Worm (Caenorhabditis elegans) whole organism, young adult: Measurements from ENCODE around the gene glb-10.
A peak's percentile ranks its signal among the peaks of the same experiment; 100 is the strongest.

Experiments
- B0035.1 ChIP-seq: sonication (generic microtip); optimal IDR thresholded peaks from 2 replicates; lab custom pipeline; 2016; ENCODE audit warnings: missing genetic modification characterization, mild to moderate bottlenecking, missing compliant biosample characterization, missing genotype, missing genetic modification reagents
- D2030.7 ChIP-seq: fragments of 200-800 bp; sonication (Bioruptor generic); IDR thresholded peaks from 2 replicates; pipeline ENCODE4 v1.3.6; 2022; ENCODE audit warnings: missing genetic modification reagents, missing genetic modification characterization, missing compliant biosample characterization
- F10E7.11 ChIP-seq: sonication (generic microtip); optimal IDR thresholded peaks from 2 replicates; lab custom pipeline; 2017; ENCODE audit warnings: mild to moderate bottlenecking, missing genetic modification characterization, moderate library complexity, missing compliant biosample characterization
- F37B4.10 ChIP-seq: fragments of 200-800 bp; sonication (Bioruptor generic); IDR thresholded peaks from 2 replicates; pipeline ENCODE4 v1.3.6; 2022; ENCODE audit warnings: missing genetic modification characterization, missing compliant biosample characterization
- F39B2.1 ChIP-seq: fragments of 200-800 bp; sonication (Bioruptor generic); IDR thresholded peaks from 2 replicates; pipeline ENCODE4 v1.3.6; 2022; ENCODE audit warnings: missing genetic modification reagents, missing genetic modification characterization, missing compliant biosample characterization
- F52B5.7 ChIP-seq: sonication (generic microtip); optimal IDR thresholded peaks from 2 replicates; lab custom pipeline; 2016; ENCODE audit warnings: mild to moderate bottlenecking, missing genetic modification characterization, missing compliant biosample characterization
- K12H6.12 ChIP-seq: fragments of 200-800 bp; sonication (Bioruptor generic); optimal IDR thresholded peaks from 2 replicates; lab custom pipeline; 2018; ENCODE audit warnings: mild to moderate bottlenecking, missing genetic modification characterization, missing compliant biosample characterization
- Y56A3A.18 ChIP-seq: fragments of 200-800 bp; sonication (Bioruptor generic); IDR thresholded peaks from 2 replicates; pipeline ENCODE4 v1.3.6; 2022; ENCODE audit warnings: missing genetic modification reagents, missing genetic modification characterization, missing compliant biosample characterization
- Y67H2A.10 ChIP-seq: fragments of 200-800 bp; sonication (Bioruptor generic); conservative IDR thresholded peaks from 2 replicates; pipeline ENCODE4 v1.3.6; 2022; ENCODE audit warnings: missing genetic modification reagents, missing genetic modification characterization, missing compliant biosample characterization
- akir-1 ChIP-seq: fragments of 200-800 bp; sonication (Bioruptor generic); optimal IDR thresholded peaks from 2 replicates; lab custom pipeline; 2018; ENCODE audit warnings: mild to moderate bottlenecking, missing genetic modification characterization, moderate library complexity, missing compliant biosample characterization
- aptf-2 ChIP-seq: fragments of 200-800 bp; sonication (Bioruptor generic); conservative IDR thresholded peaks from 2 replicates; pipeline ENCODE4 v1.3.6; 2022; ENCODE audit warnings: missing genetic modification reagents, missing genetic modification characterization, missing compliant biosample characterization
- athp-1 ChIP-seq: sonication (generic microtip); optimal IDR thresholded peaks from 2 replicates; lab custom pipeline; 2017; ENCODE audit warnings: mild to moderate bottlenecking, missing genetic modification characterization, missing compliant biosample characterization
- attf-3 ChIP-seq: fragments of 200-800 bp; sonication (Bioruptor generic); conservative IDR thresholded peaks from 2 replicates; pipeline ENCODE4 v1.3.6; 2022; ENCODE audit warnings: missing genetic modification reagents, missing genetic modification characterization, missing compliant biosample characterization
- attf-5 ChIP-seq: fragments of 200-800 bp; sonication (Bioruptor generic); optimal IDR thresholded peaks from 2 replicates; lab custom pipeline; 2018; ENCODE audit warnings: mild to moderate bottlenecking, missing genetic modification characterization, missing compliant biosample characterization
- attf-6 ChIP-seq: fragments of 200-800 bp; sonication (Bioruptor generic); IDR thresholded peaks from 2 replicates; pipeline ENCODE4 v1.3.6; 2022; ENCODE audit warnings: missing genetic modification reagents, missing genetic modification characterization, missing compliant biosample characterization
- cebp-1 ChIP-seq, 2 experiments: fragments of 200-800 bp in 1 of 2; sonication (Bioruptor generic) in 1 of 2; sonication (generic microtip) in 1 of 2; IDR thresholded peaks in 1 of 2; optimal IDR thresholded peaks in 1 of 2; 2 replicates each; pipeline versions ENCODE4 v1.3.6 to Lab custom; 2017 to 2022; ENCODE audit warnings: missing compliant biosample characterization in 2 of 2, missing genetic modification characterization in 2 of 2, mild to moderate bottlenecking in 1 of 2, missing genetic modification reagents in 1 of 2, moderate library complexity in 1 of 2
- cebp-2 ChIP-seq: fragments of 200-800 bp; sonication (Bioruptor generic); IDR thresholded peaks from 2 replicates; pipeline ENCODE4 v1.3.6; 2022; ENCODE audit warnings: missing genetic modification characterization, missing compliant biosample characterization
- ceh-100 ChIP-seq: fragments of 200-800 bp; sonication (Bioruptor generic); IDR thresholded peaks from 2 replicates; pipeline ENCODE4 v1.3.6; 2022; ENCODE audit warnings: missing genetic modification reagents, missing genetic modification characterization, missing compliant biosample characterization
- ceh-79 ChIP-seq: sonication (generic microtip); optimal IDR thresholded peaks from 2 replicates; lab custom pipeline; 2017; ENCODE audit warnings: mild to moderate bottlenecking, missing genetic modification characterization, missing compliant biosample characterization
- ceh-91 ChIP-seq: fragments of 200-800 bp; sonication (Bioruptor generic); IDR thresholded peaks from 2 replicates; pipeline ENCODE4 v1.3.6; 2022; ENCODE audit warnings: missing genetic modification reagents, missing genetic modification characterization, missing compliant biosample characterization
- chd-7 ChIP-seq: sonication (generic microtip); optimal IDR thresholded peaks from 2 replicates; lab custom pipeline; 2016; ENCODE audit warnings: mild to moderate bottlenecking, missing genetic modification characterization, moderate library complexity, missing compliant biosample characterization
- die-1 ChIP-seq: sonication (generic microtip); optimal IDR thresholded peaks from 2 replicates; lab custom pipeline; 2016; ENCODE audit warnings: missing genotype, mild to moderate bottlenecking, missing genetic modification characterization, missing compliant biosample characterization
- dox-1 ChIP-seq: fragments of 200-800 bp; sonication (Bioruptor generic); IDR thresholded peaks from 2 replicates; pipeline ENCODE4 v1.3.6; 2022; ENCODE audit warnings: missing genetic modification reagents, missing genetic modification characterization, missing compliant biosample characterization
- egl-18 ChIP-seq: fragments of 200-800 bp; sonication (Bioruptor generic); IDR thresholded peaks from 2 replicates; pipeline ENCODE4 v1.3.6; 2022; ENCODE audit warnings: missing genetic modification reagents, missing genetic modification characterization, missing compliant biosample characterization
- egl-44 ChIP-seq: fragments of 200-800 bp; sonication (Bioruptor generic); IDR thresholded peaks from 2 replicates; pipeline ENCODE4 v1.3.6; 2022; ENCODE audit warnings: missing genetic modification reagents, missing genetic modification characterization, missing compliant biosample characterization
- ekl-4 ChIP-seq: fragments of 200-800 bp; sonication (Bioruptor generic); IDR thresholded peaks from 2 replicates; pipeline ENCODE4 v1.3.6; 2022; ENCODE audit warnings: missing genetic modification reagents, missing genetic modification characterization, missing compliant biosample characterization
- ets-4 ChIP-seq: fragments of 200-800 bp; sonication (Bioruptor generic); optimal IDR thresholded peaks from 2 replicates; lab custom pipeline; 2018; ENCODE audit warnings: mild to moderate bottlenecking, missing genetic modification characterization, missing compliant biosample characterization
- fkh-3 ChIP-seq: sonication (generic microtip); optimal IDR thresholded peaks from 2 replicates; lab custom pipeline; 2016; ENCODE audit warnings: mild to moderate bottlenecking, missing genetic modification characterization, missing compliant biosample characterization
- hmg-1.2 ChIP-seq: fragments of 200-800 bp; sonication (Bioruptor generic); IDR thresholded peaks from 2 replicates; pipeline ENCODE4 v1.3.6; 2022; ENCODE audit warnings: missing genetic modification reagents, missing genetic modification characterization, missing compliant biosample characterization
- let-526 ChIP-seq: fragments of 200-800 bp; sonication (Bioruptor generic); IDR thresholded peaks from 2 replicates; pipeline ENCODE4 v1.3.6; 2022; ENCODE audit warnings: missing genetic modification reagents, missing genetic modification characterization, missing compliant biosample characterization
- lin-26 ChIP-seq: fragments of 200-800 bp; sonication (Bioruptor generic); IDR thresholded peaks from 2 replicates; pipeline ENCODE4 v1.3.6; 2022; ENCODE audit warnings: missing genetic modification reagents, missing genetic modification characterization, missing compliant biosample characterization
- lin-40 ChIP-seq: sonication (generic microtip); optimal IDR thresholded peaks from 2 replicates; lab custom pipeline; 2016; ENCODE audit warnings: missing genetic modification characterization, mild to moderate bottlenecking, missing compliant biosample characterization, missing genotype, missing genetic modification reagents
- lsy-27 ChIP-seq: sonication (generic microtip); optimal IDR thresholded peaks from 2 replicates; lab custom pipeline; 2017; ENCODE audit warnings: missing genetic modification characterization, mild to moderate bottlenecking, missing compliant biosample characterization, antibody characterized with exemption, missing genotype, borderline replicate concordance; ENCODE audit not compliant: insufficient read depth
- madf-6 ChIP-seq: fragments of 200-800 bp; sonication (Bioruptor generic); IDR thresholded peaks from 2 replicates; pipeline ENCODE4 v1.3.6; 2022; ENCODE audit warnings: missing genetic modification reagents, missing genetic modification characterization, missing compliant biosample characterization
- mxl-1 ChIP-seq: sonication (generic microtip); optimal IDR thresholded peaks from 2 replicates; lab custom pipeline; 2016; ENCODE audit warnings: missing genetic modification characterization, missing compliant biosample characterization
- nfya-1 ChIP-seq: sonication (generic microtip); optimal IDR thresholded peaks from 2 replicates; lab custom pipeline; 2017; ENCODE audit warnings: antibody characterized with exemption, missing compliant biosample characterization, missing genetic modification characterization, borderline replicate concordance; ENCODE audit not compliant: insufficient read depth
- nhr-27 ChIP-seq: fragments of 200-800 bp; sonication (Bioruptor generic); optimal IDR thresholded peaks from 2 replicates; lab custom pipeline; 2018; ENCODE audit warnings: mild to moderate bottlenecking, missing genetic modification characterization, moderate library complexity, missing compliant biosample characterization
- pbrm-1 ChIP-seq: fragments of 200-800 bp; sonication (Bioruptor generic); IDR thresholded peaks from 2 replicates; pipeline ENCODE4 v1.3.6; 2022; ENCODE audit warnings: missing genetic modification reagents, missing genetic modification characterization, missing compliant biosample characterization
- snpc-4 ChIP-seq, 5 experiments: fragments of 150-350 bp in 1 of 5; sonication (generic microtip) in 4 of 5; optimal IDR thresholded peaks; 2 replicates each; lab custom pipeline; 2014 to 2018; ENCODE audit warnings: missing genetic modification characterization in 5 of 5, missing biosample characterization in 3 of 5, antibody characterized with exemption in 2 of 5, mild to moderate bottlenecking in 2 of 5, missing compliant biosample characterization in 2 of 5, missing genotype in 2 of 5, moderate library complexity in 2 of 5, missing genetic modification reagents in 1 of 5
- tbx-9 ChIP-seq: sonication (generic microtip); optimal IDR thresholded peaks from 2 replicates; lab custom pipeline; 2016; ENCODE audit warnings: borderline replicate concordance, missing genetic modification characterization, inconsistent platforms, missing compliant biosample characterization
- unc-62 ChIP-seq: fragments of 150-350 bp; optimal IDR thresholded peaks from 2 replicates; lab custom pipeline; 2014; ENCODE audit warnings: missing biosample characterization, missing genetic modification reagents, missing genetic modification characterization
- xnd-1 ChIP-seq: sonication (generic microtip); optimal IDR thresholded peaks from 2 replicates; lab custom pipeline; 2016; ENCODE audit warnings: missing genotype, missing genetic modification reagents, missing genetic modification characterization, missing compliant biosample characterization
- zim-3 ChIP-seq: sonication (generic microtip); optimal IDR thresholded peaks from 2 replicates; lab custom pipeline; 2017; ENCODE audit warnings: mild to moderate bottlenecking, missing genetic modification characterization, moderate library complexity, missing compliant biosample characterization
- ztf-22 ChIP-seq: fragments of 200-800 bp; sonication (Bioruptor generic); optimal IDR thresholded peaks from 2 replicates; lab custom pipeline; 2018; ENCODE audit warnings: mild to moderate bottlenecking, missing genetic modification characterization, moderate library complexity, missing compliant biosample characterization
- ztf-26 ChIP-seq: sonication (generic microtip); optimal IDR thresholded peaks from 2 replicates; lab custom pipeline; 2017; ENCODE audit warnings: missing genetic modification characterization, missing compliant biosample characterization
- ztf-3 ChIP-seq: fragments of 200-800 bp; sonication (Bioruptor generic); optimal IDR thresholded peaks from 2 replicates; lab custom pipeline; 2018; ENCODE audit warnings: mild to moderate bottlenecking, missing genetic modification characterization, missing compliant biosample characterization

glb-10 gene

DNA sequence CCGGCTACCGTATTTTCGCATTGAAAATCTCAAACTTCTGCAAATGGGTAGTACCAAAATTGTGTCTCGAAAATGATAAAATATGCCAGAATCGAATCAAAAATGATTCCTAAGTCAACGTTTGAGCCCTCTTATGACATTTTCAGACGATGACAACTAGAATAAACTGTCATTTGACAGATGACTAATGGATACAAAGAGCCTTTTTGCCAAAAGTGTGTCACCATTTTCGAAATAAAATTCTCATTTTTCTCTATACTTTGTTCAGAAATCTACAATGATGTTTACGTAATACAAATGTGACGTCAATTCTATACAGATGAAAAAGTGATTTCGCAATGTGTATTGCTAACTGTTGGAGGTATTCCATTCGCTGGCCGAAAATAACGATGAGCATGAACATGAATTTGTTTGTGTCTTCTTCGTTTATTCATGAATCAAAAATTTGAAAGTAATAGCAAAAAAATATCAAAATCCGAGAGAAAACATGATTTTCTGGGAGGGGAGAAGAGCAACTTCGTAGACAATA lies 37.5 kb upstream of the glb-10 start (continued):
- TF ChIP-seq Y56A3A.18 (peak; percentile 83; the same call in 1 of the 2 replicates), pbrm-1 (GFP tag; lab: Robert Waterston, UW) (peak; percentile 73; the same call in 1 of the 2 replicates), egl-18 (GFP tag; lab: Robert Waterston, UW) (no peak), snpc-4 (GFP tag; optimal IDR thresholded peaks at IDR 0.05; lab: Kevin White, UChicago) (no peak), snpc-4 (tag; optimal IDR thresholded peaks at IDR 0.05; lab: Kevin White, UChicago) (peak in 2 of 4 experiments; percentile 10 to 50), cebp-1 (GFP tag; IDR thresholded peaks at IDR 0.05; lab: Robert Waterston, UW) (peak; percentile 98), cebp-1 (tag; optimal IDR thresholded peaks at IDR 0.05; lab: Kevin White, UChicago) (peak; percentile 98), ceh-91 (GFP tag; lab: Robert Waterston, UW) (no peak), Y67H2A.10 (GFP tag; lab: Robert Waterston, UW) (no peak), nfya-1 (tag; lab: Kevin White, UChicago) (no peak), xnd-1 (tag; lab: Kevin White, UChicago) (no peak), fkh-3 (tag; lab: Kevin White, UChicago) (peak; percentile 87), F39B2.1 (GFP tag; lab: Robert Waterston, UW) (no peak), ztf-26 (tag; lab: Kevin White, UChicago) (peak; percentile 62), ztf-22 (peak; percentile 35), ceh-79 (tag; lab: Kevin White, UChicago) (peak; percentile 74), attf-5 (GFP tag; lab: Kevin White, UChicago) (peak; percentile 64), nhr-27 (no peak), aptf-2 (no peak), F52B5.7 (tag; lab: Kevin White, UChicago) (peak; percentile 85), F10E7.11 (tag; lab: Kevin White, UChicago) (peak; percentile 84), F37B4.10 (GFP tag; lab: Robert Waterston, UW) (0 out of 2 replicates have a peak, but pooled peaks have one; percentile 14), mxl-1 (tag; lab: Kevin White, UChicago) (no peak), cebp-2 (GFP tag; lab: Robert Waterston, UW) (0 out of 2 replicates have a peak, but pooled peaks have one; percentile 65), let-526 (GFP tag; lab: Robert Waterston, UW) (peak; percentile 62; the same call in 1 of the 2 replicates), akir-1 (GFP tag; lab: Kevin White, UChicago) (peak; percentile 52), attf-3 (0 out of 2 replicates have a peak, but pooled peaks have one; percentile 26), zim-3 (tag; lab: Kevin White, UChicago) (peak; percentile 90), lin-40 (tag; lab: Kevin White, UChicago) (peak; percentile 83), die-1 (tag; lab: Kevin White, UChicago) (no peak), unc-62 (GFP tag; lab: Kevin White, UChicago) (peak; percentile 55), ceh-100 (GFP tag; lab: Robert Waterston, UW) (peak; percentile 30), ztf-3 (peak; percentile 66), egl-44 (GFP tag; lab: Robert Waterston, UW) (no peak), K12H6.12 (tag; lab: Kevin White, UChicago) (peak; percentile 58), D2030.7 (GFP tag; lab: Robert Waterston, UW) (0 out of 2 replicates have a peak, but pooled peaks have one; percentile 10), athp-1 (tag; lab: Kevin White, UChicago) (peak; percentile 63), hmg-1.2 (peak; percentile 42), attf-6 (GFP tag; lab: Robert Waterston, UW) (0 out of 2 replicates have a peak, but pooled peaks have one; percentile 53), lin-26 (GFP tag; lab: Robert Waterston, UW) (peak; percentile 62; the same call in 1 of the 2 replicates), tbx-9 (tag; lab: Kevin White, UChicago) (no peak), chd-7 (tag; lab: Kevin White, UChicago) (peak; percentile 93), dox-1 (GFP tag; lab: Robert Waterston, UW) (peak; percentile 68), B0035.1 (tag; lab: Kevin White, UChicago) (peak; percentile 71), lsy-27 (tag; lab: Kevin White, UChicago) (no peak), madf-6 (GFP tag; lab: Robert Waterston, UW) (peak; percentile 29; the same call in 1 of the 2 replicates), ekl-4 (peak; percentile 73; the same call in 1 of the 2 replicates), ets-4 (GFP tag; lab: Kevin White, UChicago) (peak; percentile 55)
